Fruit fly (Drosophila melanogaster) whole organism, prepupa: ENCODE measurements around the gene AGO2.

Source experiments
- CG11902 ChIP-seq: fragments of 200-800 bp; sonication (Bioruptor generic); optimal IDR thresholded peaks from 3 replicates; lab custom pipeline; 2016; ENCODE audit warnings: missing biosample characterization, missing genetic modification characterization
- CG34406 ChIP-seq: fragments of 200-800 bp; sonication (Bioruptor generic); optimal IDR thresholded peaks from 3 replicates; lab custom pipeline; 2016; ENCODE audit warnings: missing biosample characterization, missing genetic modification characterization
- CG6808 ChIP-seq: fragments of 200-800 bp; sonication (Bioruptor generic); optimal IDR thresholded peaks from 3 replicates; lab custom pipeline; 2017; ENCODE audit warnings: missing biosample characterization, missing genetic modification characterization, mild to moderate bottlenecking, moderate library complexity, missing genetic modification reagents
- CG6854 ChIP-seq: fragments of 200-800 bp; sonication (Bioruptor generic); optimal IDR thresholded peaks from 2 replicates; lab custom pipeline; 2017; ENCODE audit warnings: missing biosample characterization, mild to moderate bottlenecking, missing genetic modification characterization
- Smox ChIP-seq: fragments of 200-800 bp; sonication (Bioruptor generic); optimal IDR thresholded peaks from 3 replicates; lab custom pipeline; 2016; ENCODE audit warnings: missing biosample characterization, missing genetic modification characterization
- fd59A ChIP-seq: fragments of 200-800 bp; sonication (Bioruptor generic); optimal IDR thresholded peaks from 2 replicates; lab custom pipeline; 2017; ENCODE audit warnings: missing biosample characterization, mild to moderate bottlenecking, missing genetic modification characterization, missing genetic modification reagents
- spab ChIP-seq: fragments of 200-800 bp; sonication (Bioruptor generic); optimal IDR thresholded peaks from 2 replicates; lab custom pipeline; 2017; ENCODE audit warnings: missing biosample characterization, mild to moderate bottlenecking, missing genetic modification characterization, missing genetic modification reagents

dm6 chr3L:15530071-15530470 is 23.8 kb upstream of the AGO2 start:
- no peak for TF ChIP-seq CG6854 (GFP tag; lab: Kevin White, UChicago)
- no peak for TF ChIP-seq CG6808
- no peak for TF ChIP-seq fd59A (GFP tag; lab: Kevin White, UChicago)
- no peak for TF ChIP-seq Smox
- TF ChIP-seq spab (GFP tag; lab: Kevin White, UChicago) = no peak
- no peak for TF ChIP-seq CG11902 (GFP tag; lab: Kevin White, UChicago)
- no peak for TF ChIP-seq CG34406 (GFP tag; lab: Kevin White, UChicago)
